Fruit fly (Drosophila melanogaster) whole organism, embryonic: Measurements from ENCODE around the gene CG9839.
A peak's percentile ranks its signal among the peaks of the same experiment; 100 is the strongest.

ENCODE experiments used
- Aef1 ChIP-seq: fragments of 200-800 bp; sonication (Bioruptor generic); IDR thresholded peaks from 3 replicates; pipeline ENCODE4 v1.3.6; 2022; ENCODE audit warnings: missing biosample characterization, missing genetic modification characterization
- CG10321 ChIP-seq: fragments of 200-800 bp; sonication (Bioruptor generic); IDR thresholded peaks from 2 replicates; pipeline ENCODE4 v1.3.6; 2022; ENCODE audit warnings: missing biosample characterization, missing genetic modification characterization
- CG11093 ChIP-seq: fragments of 200-800 bp; sonication (Bioruptor generic); IDR thresholded peaks from 3 replicates; pipeline ENCODE4 v1.3.6; 2022; ENCODE audit warnings: missing biosample characterization, missing genetic modification characterization
- CG12236 ChIP-seq: fragments of 200-800 bp; sonication (Bioruptor generic); optimal IDR thresholded peaks from 2 replicates; lab custom pipeline; 2016; ENCODE audit warnings: missing biosample characterization, missing genetic modification characterization
- CG1233 ChIP-seq: fragments of 200-800 bp; sonication (Bioruptor generic); optimal IDR thresholded peaks from 4 replicates; lab custom pipeline; 2018; ENCODE audit warnings: missing biosample characterization, mild to moderate bottlenecking, missing genetic modification characterization
- CG12391 ChIP-seq: fragments of 200-800 bp; sonication (Bioruptor generic); optimal IDR thresholded peaks from 3 replicates; lab custom pipeline; 2018; ENCODE audit warnings: missing biosample characterization, mild to moderate bottlenecking, missing genetic modification characterization, moderate library complexity
- CG12942 ChIP-seq: fragments of 200-800 bp; sonication (Bioruptor generic); optimal IDR thresholded peaks from 3 replicates; lab custom pipeline; 2016; ENCODE audit warnings: missing biosample characterization, missing genetic modification characterization
- CG14014 ChIP-seq: fragments of 200-800 bp; sonication (Bioruptor generic); IDR thresholded peaks from 2 replicates; pipeline ENCODE4 v1.3.6; 2022; ENCODE audit warnings: missing biosample characterization, missing genetic modification characterization
- CG14667 ChIP-seq: fragments of 200-800 bp; sonication (Bioruptor generic); IDR thresholded peaks from 2 replicates; pipeline ENCODE4 v1.3.6; 2022; ENCODE audit warnings: missing biosample characterization, missing genetic modification characterization
- CG14710 ChIP-seq: fragments of 200-800 bp; sonication (Bioruptor generic); optimal IDR thresholded peaks from 3 replicates; lab custom pipeline; 2019; ENCODE audit warnings: missing biosample characterization, mild to moderate bottlenecking, missing genetic modification characterization, moderate library complexity
- CG17802 ChIP-seq: fragments of 200-800 bp; sonication (Bioruptor generic); optimal IDR thresholded peaks from 2 replicates; lab custom pipeline; 2018; ENCODE audit warnings: missing biosample characterization, mild to moderate bottlenecking, missing genetic modification characterization, moderate library complexity
- CG2129 ChIP-seq: fragments of 200-800 bp; sonication (Bioruptor generic); IDR thresholded peaks from 2 replicates; pipeline ENCODE4 v1.3.6; 2022; ENCODE audit warnings: missing biosample characterization, missing genetic modification characterization; ENCODE audit not compliant: partially characterized antibody
- CG30431 ChIP-seq: fragments of 200-800 bp; sonication (Bioruptor generic); optimal IDR thresholded peaks from 2 replicates; lab custom pipeline; 2017; ENCODE audit warnings: missing biosample characterization, missing genetic modification characterization
- CG3163 ChIP-seq: fragments of 200-800 bp; sonication (Bioruptor generic); optimal IDR thresholded peaks from 3 replicates; lab custom pipeline; 2016; ENCODE audit warnings: missing biosample characterization, missing genetic modification characterization
- CG3995 ChIP-seq: fragments of 200-800 bp; sonication (Bioruptor generic); optimal IDR thresholded peaks from 3 replicates; lab custom pipeline; 2016; ENCODE audit warnings: missing biosample characterization, missing genetic modification characterization
- CG4424 ChIP-seq: fragments of 200-800 bp; sonication (Bioruptor generic); optimal IDR thresholded peaks from 3 replicates; lab custom pipeline; 2016; ENCODE audit warnings: missing biosample characterization, missing genetic modification characterization
- CG5245 ChIP-seq: fragments of 200-800 bp; sonication (Bioruptor generic); optimal IDR thresholded peaks from 3 replicates; lab custom pipeline; 2016; ENCODE audit warnings: missing biosample characterization, missing genetic modification characterization
- CG6175 ChIP-seq: fragments of 200-800 bp; sonication (Bioruptor generic); IDR thresholded peaks from 3 replicates; pipeline ENCODE4 v1.3.6; 2022; ENCODE audit warnings: missing biosample characterization, missing genetic modification characterization
- CG6272 ChIP-seq: fragments of 200-800 bp; sonication (Bioruptor generic); IDR thresholded peaks from 2 replicates; pipeline ENCODE4 v1.3.6; 2022; ENCODE audit warnings: missing biosample characterization, missing genetic modification characterization
- CG7357 ChIP-seq: fragments of 200-800 bp; sonication (Bioruptor generic); IDR thresholded peaks from 3 replicates; pipeline ENCODE4 v1.3.6; 2022; ENCODE audit warnings: missing biosample characterization, missing genetic modification characterization
- CG7372 ChIP-seq: fragments of 200-800 bp; sonication (Bioruptor generic); IDR thresholded peaks from 2 replicates; pipeline ENCODE4 v1.3.6; 2022; ENCODE audit warnings: missing biosample characterization, missing genetic modification characterization
- CG8290 ChIP-seq, 3 experiments: fragments of 200-800 bp; sonication (Bioruptor generic); optimal IDR thresholded peaks; 2 replicates each; lab custom pipeline; 2016 to 2019; ENCODE audit warnings: missing biosample characterization in 3 of 3, missing genetic modification characterization in 3 of 3, mild to moderate bottlenecking in 2 of 3, moderate library complexity in 1 of 3
- CG9215 ChIP-seq: fragments of 200-800 bp; sonication (Bioruptor generic); IDR thresholded peaks from 2 replicates; pipeline ENCODE4 v1.3.6; 2022; ENCODE audit warnings: missing biosample characterization, missing genetic modification characterization
- CG9797 ChIP-seq: fragments of 200-800 bp; sonication (Bioruptor generic); optimal IDR thresholded peaks from 3 replicates; lab custom pipeline; 2018; ENCODE audit warnings: missing biosample characterization, mild to moderate bottlenecking, missing genetic modification characterization
- Dp ChIP-seq: fragments of 200-800 bp; sonication (Bioruptor generic); optimal IDR thresholded peaks from 2 replicates; lab custom pipeline; 2018; ENCODE audit warnings: missing biosample characterization, mild to moderate bottlenecking, missing genetic modification characterization, moderate library complexity
- Gsc ChIP-seq: fragments of 200-800 bp; sonication (Bioruptor generic); IDR thresholded peaks from 2 replicates; pipeline ENCODE4 v1.3.6; 2022; ENCODE audit warnings: missing biosample characterization, missing genetic modification characterization
- Jarid2 ChIP-seq: fragments of 200-800 bp; sonication (Bioruptor generic); optimal IDR thresholded peaks from 3 replicates; lab custom pipeline; 2017; ENCODE audit warnings: mild to moderate bottlenecking, missing biosample characterization, missing genetic modification reagents, missing genetic modification characterization
- Myb ChIP-seq: fragments of 200-800 bp; sonication (Bioruptor generic); optimal IDR thresholded peaks from 2 replicates; lab custom pipeline; 2016; ENCODE audit warnings: missing biosample characterization, missing genetic modification characterization
- PHDP ChIP-seq: fragments of 200-800 bp; sonication (Bioruptor generic); optimal IDR thresholded peaks from 3 replicates; lab custom pipeline; 2018; ENCODE audit warnings: missing biosample characterization, mild to moderate bottlenecking, missing genetic modification characterization, moderate library complexity
- Sin3A ChIP-seq: fragments of >200 bp; optimal IDR thresholded peaks from 2 replicates; lab custom pipeline; 2018
- Sox100B ChIP-seq: fragments of 200-800 bp; sonication (Bioruptor generic); optimal IDR thresholded peaks from 3 replicates; lab custom pipeline; 2018; ENCODE audit warnings: missing biosample characterization, mild to moderate bottlenecking, missing genetic modification characterization
- Spps ChIP-seq: fragments of 200-800 bp; sonication (Bioruptor generic); optimal IDR thresholded peaks from 2 replicates; lab custom pipeline; 2018; ENCODE audit warnings: missing biosample characterization, mild to moderate bottlenecking, missing genetic modification characterization
- Sry-δ ChIP-seq: fragments of 200-800 bp; sonication (Bioruptor generic); optimal IDR thresholded peaks from 2 replicates; lab custom pipeline; 2016; ENCODE audit warnings: missing biosample characterization, missing genetic modification characterization
- Ssrp ChIP-seq: fragments of 200-800 bp; sonication (Bioruptor generic); optimal IDR thresholded peaks from 2 replicates; lab custom pipeline; 2018; ENCODE audit warnings: missing biosample characterization, mild to moderate bottlenecking, missing genetic modification characterization, moderate library complexity
- caup ChIP-seq: fragments of 200-800 bp; sonication (Bioruptor generic); optimal IDR thresholded peaks from 3 replicates; lab custom pipeline; 2017; ENCODE audit warnings: missing biosample characterization, mild to moderate bottlenecking, missing genetic modification characterization, moderate library complexity; ENCODE audit not compliant: severe bottlenecking
- cg ChIP-seq: fragments of 200-800 bp; sonication (Bioruptor generic); optimal IDR thresholded peaks from 3 replicates; lab custom pipeline; 2019; ENCODE audit warnings: missing biosample characterization, mild to moderate bottlenecking, missing genetic modification characterization, moderate library complexity
- chn ChIP-seq: fragments of 200-800 bp; sonication (Bioruptor generic); optimal IDR thresholded peaks from 2 replicates; lab custom pipeline; 2016; ENCODE audit warnings: missing biosample characterization, missing genetic modification characterization
- crc ChIP-seq: fragments of 200-800 bp; sonication (Bioruptor generic); optimal IDR thresholded peaks from 2 replicates; lab custom pipeline; 2016; ENCODE audit warnings: missing biosample characterization, missing genetic modification characterization
- dmrt11E ChIP-seq: fragments of 200-800 bp; sonication (Bioruptor generic); optimal IDR thresholded peaks from 3 replicates; lab custom pipeline; 2018; ENCODE audit warnings: missing biosample characterization, mild to moderate bottlenecking, missing genetic modification characterization, moderate library complexity
- ind ChIP-seq: fragments of 200-800 bp; sonication (Bioruptor generic); optimal IDR thresholded peaks from 3 replicates; lab custom pipeline; 2016; ENCODE audit warnings: missing biosample characterization, missing genetic modification characterization
- maf-S ChIP-seq: fragments of 200-800 bp; sonication (Bioruptor generic); optimal IDR thresholded peaks from 2 replicates; lab custom pipeline; 2016; ENCODE audit warnings: missing biosample characterization, missing genetic modification characterization
- nmo ChIP-seq: fragments of 200-800 bp; sonication (Bioruptor generic); optimal IDR thresholded peaks from 2 replicates; lab custom pipeline; 2018; ENCODE audit warnings: missing biosample characterization, mild to moderate bottlenecking, missing genetic modification characterization, moderate library complexity
- oc ChIP-seq: fragments of 200-800 bp; sonication (Bioruptor generic); optimal IDR thresholded peaks from 2 replicates; lab custom pipeline; 2018; ENCODE audit warnings: missing biosample characterization, mild to moderate bottlenecking, missing genetic modification characterization, moderate library complexity
- otp ChIP-seq: fragments of 200-800 bp; sonication (Bioruptor generic); IDR thresholded peaks from 3 replicates; pipeline ENCODE4, ENCODE4 v1.3.6; 2022; ENCODE audit warnings: missing biosample characterization, missing genetic modification characterization
- pum ChIP-seq: fragments of 200-800 bp; sonication (Bioruptor generic); optimal IDR thresholded peaks from 2 replicates; lab custom pipeline; 2016; ENCODE audit warnings: missing biosample characterization, missing genetic modification characterization
- row ChIP-seq: fragments of 200-800 bp; sonication (Bioruptor generic); IDR thresholded peaks from 3 replicates; pipeline ENCODE4 v1.3.6; 2022; ENCODE audit warnings: missing biosample characterization, missing genetic modification characterization
- run ChIP-seq: fragments of 200-800 bp; sonication (Bioruptor generic); optimal IDR thresholded peaks from 3 replicates; lab custom pipeline; 2018; ENCODE audit warnings: missing biosample characterization, mild to moderate bottlenecking, missing genetic modification characterization
- sens-2 ChIP-seq: fragments of 200-800 bp; sonication (Bioruptor generic); IDR thresholded peaks from 2 replicates; pipeline ENCODE4 v1.3.6; 2022; ENCODE audit warnings: missing biosample characterization, missing genetic modification characterization
- sim ChIP-seq: fragments of 200-800 bp; sonication (Bioruptor generic); IDR thresholded peaks from 2 replicates; pipeline ENCODE4 v1.3.6; 2022; ENCODE audit warnings: missing biosample characterization, missing genetic modification characterization
- trem ChIP-seq: fragments of 200-800 bp; optimal IDR thresholded peaks from 3 replicates; lab custom pipeline; 2019; ENCODE audit warnings: missing biosample characterization, mild to moderate bottlenecking, missing genetic modification characterization, moderate library complexity
- zf30C ChIP-seq: fragments of 200-800 bp; sonication (Bioruptor generic); optimal IDR thresholded peaks from 3 replicates; lab custom pipeline; 2018; ENCODE audit warnings: missing biosample characterization, mild to moderate bottlenecking, missing genetic modification characterization

Gene CG9839

dm6 chr3R:8801126-8801762 is 4.4 kb downstream of the CG9839 start, which contains the start of the genes Pif1A, Pif1B and CCT7 (continued):
- TF ChIP-seq CG6175 (GFP tag; lab: Robert Waterston, UW) = no peak
- TF ChIP-seq CG5245 = no peak
- TF ChIP-seq CG14710 (tag; lab: Kevin White, UChicago) = peak; percentile 71
- no peak for TF ChIP-seq Spps (tag; lab: Kevin White, UChicago)
- peak; percentile 8 for TF ChIP-seq dmrt11E (tag; lab: Kevin White, UChicago)
- no peak for TF ChIP-seq CG8290 (GFP tag; optimal IDR thresholded peaks at IDR 0.05; lab: Kevin White, UChicago)
- no peak for TF ChIP-seq CG8290 (tag; optimal IDR thresholded peaks at IDR 0.05; lab: Kevin White, UChicago)
- TF ChIP-seq Ssrp = no peak
- TF ChIP-seq crc (GFP tag; lab: Kevin White, UChicago) = no peak
- TF ChIP-seq PHDP (tag; lab: Kevin White, UChicago) = no peak
- no peak for TF ChIP-seq CG12236 (GFP tag; lab: Kevin White, UChicago)
- peak; percentile 40 for TF ChIP-seq CG12391 (tag; lab: Kevin White, UChicago)
- peak; percentile 86 for TF ChIP-seq Myb (GFP tag; lab: Kevin White, UChicago)
- TF ChIP-seq row (GFP tag; lab: Robert Waterston, UW) = no peak; the same call in 2 of the 3 replicates
- TF ChIP-seq ind (GFP tag; lab: Kevin White, UChicago) = no peak
- TF ChIP-seq Jarid2 (GFP tag; lab: Kevin White, UChicago) = no peak
- TF ChIP-seq CG6272 (GFP tag; lab: Robert Waterston, UW) = no peak
- no peak for TF ChIP-seq cg (GFP tag; lab: Kevin White, UChicago)
- no peak for TF ChIP-seq CG4424 (GFP tag; lab: Kevin White, UChicago)
- TF ChIP-seq CG7357 (GFP tag; lab: Robert Waterston, UW) = peak; percentile 89
- TF ChIP-seq CG30431 = no peak
- TF ChIP-seq CG9797 (GFP tag; lab: Kevin White, UChicago) = peak; percentile 80
- peak; percentile 90 for TF ChIP-seq CG3995 (GFP tag; lab: Kevin White, UChicago)
- TF ChIP-seq CG12942 = no peak
- TF ChIP-seq Sin3A (lab: Kevin White, UChicago) = peak; percentile 91
- TF ChIP-seq pum (GFP tag; lab: Kevin White, UChicago) = peak; percentile 16
- TF ChIP-seq trem (tag; lab: Kevin White, UChicago) = peak; percentile 83
- TF ChIP-seq CG14014 (GFP tag; lab: Robert Waterston, UW) = no peak
- peak; percentile 79 for TF ChIP-seq Dp (GFP tag; lab: Kevin White, UChicago)
- TF ChIP-seq sim (GFP tag; lab: Robert Waterston, UW) = no peak
- TF ChIP-seq oc = no peak
- TF ChIP-seq zf30C = no peak
- TF ChIP-seq CG7372 = no peak
- peak; percentile 47 for TF ChIP-seq nmo (GFP tag; lab: Kevin White, UChicago)
- peak; percentile 78 for TF ChIP-seq CG17802 (tag; lab: Kevin White, UChicago)
- TF ChIP-seq Sox100B (GFP tag; lab: Kevin White, UChicago) = no peak
- no peak for TF ChIP-seq CG3163 (GFP tag; lab: Kevin White, UChicago)
- TF ChIP-seq caup = no peak
- peak; percentile 90 for TF ChIP-seq CG2129
- no peak for TF ChIP-seq otp (GFP tag; lab: Robert Waterston, UW)
- no peak for TF ChIP-seq CG11093 (GFP tag; lab: Robert Waterston, UW)
- no peak for TF ChIP-seq Aef1 (GFP tag; lab: Robert Waterston, UW)
- TF ChIP-seq chn (GFP tag; lab: Kevin White, UChicago) = no peak
- no peak for TF ChIP-seq Gsc (GFP tag; lab: Robert Waterston, UW)
- no peak for TF ChIP-seq CG10321 (GFP tag; lab: Robert Waterston, UW)
- no peak for TF ChIP-seq CG1233
- TF ChIP-seq CG14667 = no peak
- no peak for TF ChIP-seq sens-2
- TF ChIP-seq Sry-δ (GFP tag; lab: Kevin White, UChicago) = peak; percentile 85
- no peak for TF ChIP-seq run (tag; lab: Kevin White, UChicago)
- TF ChIP-seq CG9215 = no peak
- no peak for TF ChIP-seq maf-S (GFP tag; lab: Kevin White, UChicago)
